Fruit fly (Drosophila melanogaster): ENCODE data around the gene RpL28.

Gene RpL28

dm6 chr3L:3184104-3184503, 38.7 kb downstream of the RpL28 start, which contains the start of gene CG42494:
Gene CG42494 (plus strand): TSS chr3L:3184404.
- TF ChIP-seq salr (GFP tag; optimal IDR thresholded peaks at IDR 0.05) (no peak), Eip75B (GFP tag; optimal IDR thresholded peaks at IDR 0.05) (no peak), CG9139 (GFP tag; optimal IDR thresholded peaks at IDR 0.05) (no peak), CG8119 (GFP tag; IDR thresholded peaks at IDR 0.05) (no peak), CG31627 (GFP tag; optimal IDR thresholded peaks at IDR 0.05) (no peak), CG6163 (GFP tag; IDR thresholded peaks at IDR 0.05) (no peak), CG32006 (GFP tag; optimal IDR thresholded peaks at IDR 0.05) (no peak), fd59A (GFP tag; optimal IDR thresholded peaks at IDR 0.05) (no peak), CG6792 (GFP tag; optimal IDR thresholded peaks at IDR 0.05) (no peak), Hr39 (GFP tag; optimal IDR thresholded peaks at IDR 0.05) (no peak), CG8632 (GFP tag; optimal IDR thresholded peaks at IDR 0.05) (no peak), CG3919 (GFP tag; optimal IDR thresholded peaks at IDR 0.05) (no peak), dac (GFP tag; optimal IDR thresholded peaks at IDR 0.05) (no peak), Eip78C (GFP tag) (no peak), CG1621 (tag; optimal IDR thresholded peaks at IDR 0.05) (no peak), pdm3 (GFP tag; optimal IDR thresholded peaks at IDR 0.05) (no peak), CG34406 (GFP tag; optimal IDR thresholded peaks at IDR 0.05) (no peak)

- TF ChIP-seq Eip75B (GFP tag; optimal IDR thresholded peaks at IDR 0.05): peak; percentile 96
- peak; percentile 91 for TF ChIP-seq CG6808 (GFP tag; optimal IDR thresholded peaks at IDR 0.05)
- TF ChIP-seq Sox15 (GFP tag; optimal IDR thresholded peaks at IDR 0.05): peak; percentile 77
- no peak for TF ChIP-seq Hr38 (GFP tag; optimal IDR thresholded peaks at IDR 0.05)
- peak; percentile 75 for TF ChIP-seq Hr4 (GFP tag; optimal IDR thresholded peaks at IDR 0.05)
- no peak for TF ChIP-seq vri (GFP tag; optimal IDR thresholded peaks at IDR 0.05)
- no peak for TF ChIP-seq Sox102F (GFP tag; optimal IDR thresholded peaks at IDR 0.05)
- no peak for TF ChIP-seq OdsH (GFP tag; optimal IDR thresholded peaks at IDR 0.05)
- peak; percentile 90 for TF ChIP-seq CG8632 (GFP tag; optimal IDR thresholded peaks at IDR 0.05)
- peak; percentile 83 for TF ChIP-seq CG11762 (GFP tag; optimal IDR thresholded peaks at IDR 0.05; ENCODE audit: insufficient read depth)
- peak; percentile 94 for TF ChIP-seq CG3919 (GFP tag; optimal IDR thresholded peaks at IDR 0.05)
- peak; percentile 93 for TF ChIP-seq cyc (GFP tag; optimal IDR thresholded peaks at IDR 0.05)
- TF ChIP-seq Eip78C (GFP tag): peak; percentile 98
- TF ChIP-seq CG15336 (GFP tag; IDR thresholded peaks at IDR 0.05): peak; percentile 88
- no peak for TF ChIP-seq CG6276 (GFP tag; optimal IDR thresholded peaks at IDR 0.05)
- peak; percentile 85 for TF ChIP-seq CG32006 (GFP tag; optimal IDR thresholded peaks at IDR 0.05)
- no peak for TF ChIP-seq CG10631 (GFP tag; optimal IDR thresholded peaks at IDR 0.05)
- peak; percentile 87 for TF ChIP-seq net (GFP tag; optimal IDR thresholded peaks at IDR 0.05)
- peak; percentile 93 for TF ChIP-seq CG10669 (GFP tag; optimal IDR thresholded peaks at IDR 0.05)
- peak; percentile 86 for TF ChIP-seq CG9139 (GFP tag; optimal IDR thresholded peaks at IDR 0.05)
- TF ChIP-seq lz (GFP tag; optimal IDR thresholded peaks at IDR 0.05): peak; percentile 93
- TF ChIP-seq pdm3 (GFP tag; optimal IDR thresholded peaks at IDR 0.05): peak; percentile 90
- peak; percentile 86 for TF ChIP-seq Eip93F (GFP tag; optimal IDR thresholded peaks at IDR 0.05)
- peak in 1 of 2 experiments; percentile 89 for TF ChIP-seq ss (GFP tag; optimal IDR thresholded peaks at IDR 0.05)
- peak; percentile 85 for TF ChIP-seq CG8319 (GFP tag; optimal IDR thresholded peaks at IDR 0.05)
- TF ChIP-seq eg (GFP tag; IDR thresholded peaks at IDR 0.05): peak; percentile 95
- peak; percentile 95 for TF ChIP-seq Ets96B (tag; optimal IDR thresholded peaks at IDR 0.05)
- TF ChIP-seq salr (GFP tag; optimal IDR thresholded peaks at IDR 0.05): peak in 1 of 2 experiments; percentile 84
- TF ChIP-seq spab (GFP tag; optimal IDR thresholded peaks at IDR 0.05): peak; percentile 92
- peak; percentile 93 for TF ChIP-seq CG6792 (GFP tag; optimal IDR thresholded peaks at IDR 0.05)
- TF ChIP-seq Hr39 (GFP tag; optimal IDR thresholded peaks at IDR 0.05): peak; percentile 95
- TF ChIP-seq CG11294 (GFP tag; IDR thresholded peaks at IDR 0.05): peak; percentile 78
- TF ChIP-seq achi (GFP tag; optimal IDR thresholded peaks at IDR 0.05): no peak
- peak; percentile 82 for TF ChIP-seq CG16779 (tag; optimal IDR thresholded peaks at IDR 0.05)
- TF ChIP-seq Ets21C (GFP tag; optimal IDR thresholded peaks at IDR 0.05): peak; percentile 88
- TF ChIP-seq CG8119 (GFP tag; IDR thresholded peaks at IDR 0.05): peak; percentile 84
- peak; percentile 93 for TF ChIP-seq Met (GFP tag; optimal IDR thresholded peaks at IDR 0.05)
- peak; percentile 91 for TF ChIP-seq CG3032 (tag; optimal IDR thresholded peaks at IDR 0.05)
- TF ChIP-seq esn (GFP tag; optimal IDR thresholded peaks at IDR 0.05): peak; percentile 94
- TF ChIP-seq Sox14 (GFP tag; optimal IDR thresholded peaks at IDR 0.05): peak; percentile 93
- TF ChIP-seq svp (GFP tag): no peak
- peak; percentile 96 for TF ChIP-seq CG6163 (GFP tag; IDR thresholded peaks at IDR 0.05)
- TF ChIP-seq CG7368 (GFP tag; optimal IDR thresholded peaks at IDR 0.05): peak; percentile 88
- no peak for TF ChIP-seq CG4318 (GFP tag; optimal IDR thresholded peaks at IDR 0.05)
These were observed 43.3 kb downstream of the RpL28 start for dm6 chr3L:3179474-3179873.
